Worm (Caenorhabditis elegans) whole organism, early embryonic: ENCODE results near the gene bath-30.

Experiments used
- B0310.2 ChIP-seq: sonication (generic microtip); optimal IDR thresholded peaks from 2 replicates; lab custom pipeline; 2016; ENCODE audit warnings: mild to moderate bottlenecking, missing genetic modification characterization, missing compliant biosample characterization
- F13C5.2 ChIP-seq: sonication (generic microtip); optimal IDR thresholded peaks from 2 replicates; lab custom pipeline; 2017; ENCODE audit warnings: mild to moderate bottlenecking, missing genetic modification characterization, inconsistent platforms, missing compliant biosample characterization
- aly-1 ChIP-seq: sonication (generic microtip); optimal IDR thresholded peaks from 2 replicates; lab custom pipeline; 2016; ENCODE audit warnings: missing genetic modification characterization, missing compliant biosample characterization
- ama-1 ChIP-seq: fragments of 150-350 bp; optimal IDR thresholded peaks from 2 replicates; lab custom pipeline; 2014
- ceh-13 ChIP-seq: fragments of 200-800 bp; sonication (Bioruptor generic); optimal IDR thresholded peaks from 2 replicates; lab custom pipeline; 2018; ENCODE audit warnings: mild to moderate bottlenecking, missing genetic modification characterization, missing compliant biosample characterization
- ceh-36 ChIP-seq: sonication (generic microtip); optimal IDR thresholded peaks from 2 replicates; lab custom pipeline; 2016; ENCODE audit warnings: missing genetic modification characterization, inconsistent platforms, missing compliant biosample characterization
- ets-7 ChIP-seq: sonication (generic microtip); optimal IDR thresholded peaks from 2 replicates; lab custom pipeline; 2016; ENCODE audit warnings: missing genotype, missing genetic modification characterization, missing compliant biosample characterization
- hnd-1 ChIP-seq: sonication (generic microtip); optimal IDR thresholded peaks from 2 replicates; lab custom pipeline; 2016; ENCODE audit warnings: missing genetic modification characterization, missing compliant biosample characterization
- pes-1 ChIP-seq: fragments of 200-800 bp; sonication (Bioruptor generic); IDR thresholded peaks from 2 replicates; pipeline ENCODE4 v1.3.6; 2022; ENCODE audit warnings: missing genetic modification reagents, missing genetic modification characterization, missing compliant biosample characterization
- scrt-1 ChIP-seq: fragments of 200-800 bp; sonication (Bioruptor generic); IDR thresholded peaks from 2 replicates; pipeline ENCODE4 v1.3.6; 2022; ENCODE audit warnings: missing genetic modification characterization, missing compliant biosample characterization
- sea-1 ChIP-seq: fragments of 200-800 bp; sonication (Bioruptor generic); conservative IDR thresholded peaks from 2 replicates; pipeline ENCODE4 v1.3.6; 2022; ENCODE audit warnings: missing genetic modification characterization, missing compliant biosample characterization
- tbx-37 ChIP-seq: fragments of 200-800 bp; sonication (Bioruptor generic); conservative IDR thresholded peaks from 2 replicates; pipeline ENCODE4 v1.3.6; 2022; ENCODE audit warnings: missing genetic modification reagents, missing genetic modification characterization, missing compliant biosample characterization

ce11 chrII:3337039-3337438 lies 9.1 kb downstream of the bath-30 start, which contains the start of gene F14D2.19:
- no peak for TF ChIP-seq ceh-13 (GFP tag; lab: Kevin White, UChicago)
- TF ChIP-seq tbx-37 (GFP tag; lab: Robert Waterston, UW): no peak
- TF ChIP-seq sea-1 (GFP tag; lab: Robert Waterston, UW): no peak
- no peak for TF ChIP-seq aly-1 (tag; lab: Kevin White, UChicago)
- no peak for TF ChIP-seq F13C5.2
- TF ChIP-seq ama-1 (lab: Kevin White, UChicago): no peak
- TF ChIP-seq hnd-1 (tag; lab: Kevin White, UChicago): no peak
- TF ChIP-seq ceh-36 (tag; lab: Kevin White, UChicago): no peak
- TF ChIP-seq B0310.2 (tag; lab: Kevin White, UChicago): no peak
- no peak for TF ChIP-seq scrt-1 (GFP tag; lab: Robert Waterston, UW)
- TF ChIP-seq pes-1 (GFP tag; lab: Robert Waterston, UW): no peak
- TF ChIP-seq ets-7 (tag; lab: Kevin White, UChicago): no peak
